Worm (Caenorhabditis elegans): ENCODE data around the gene nipa-1.

Gene nipa-1

DNA sequence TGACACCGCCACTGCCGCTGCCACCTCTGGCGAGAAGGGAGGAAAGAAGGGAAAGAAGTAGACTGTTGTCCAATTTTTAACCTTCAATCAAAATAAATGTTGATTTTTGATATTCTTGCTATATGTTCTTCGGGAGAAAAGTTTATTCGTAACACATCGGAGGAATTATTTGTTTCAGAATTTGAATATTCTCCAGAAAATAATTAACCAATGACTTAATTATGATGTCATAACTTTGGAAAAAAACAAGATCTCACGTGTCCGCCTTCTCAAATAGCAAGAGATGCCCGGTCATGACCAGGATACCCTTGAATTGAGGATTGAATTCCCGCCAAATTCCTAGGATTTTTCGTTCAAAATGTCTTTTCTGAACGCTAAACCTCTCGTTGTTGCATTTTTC is 57.8 kb downstream of the nipa-1 start:
- TF ChIP-seq lsy-2 (tag; optimal IDR thresholded peaks at IDR 0.05) (peak in 1 of 2 experiments; percentile 58), nhr-11 (tag; optimal IDR thresholded peaks at IDR 0.05) (no peak), nhr-77 (tag; optimal IDR thresholded peaks at IDR 0.05) (peak; percentile 25), alr-1 (tag; optimal IDR thresholded peaks at IDR 0.05; ENCODE audit: borderline replicate concordance) (peak; percentile 68), tbx-2 (tag; optimal IDR thresholded peaks at IDR 0.05) (no peak), snu-23 (GFP tag; optimal IDR thresholded peaks at IDR 0.05) (no peak), fos-1 (tag; optimal IDR thresholded peaks at IDR 0.05) (peak; percentile 13), efl-1 (optimal IDR thresholded peaks at IDR 0.05) (peak in 1 of 2 experiments; percentile 3), efl-1 (GFP tag; optimal IDR thresholded peaks at IDR 0.05 in 1 of 2) (peak in 1 of 2 experiments; percentile 92)

ce11 chrIII:3067909-3068455 is 58.9 kb downstream of the nipa-1 start, which contains the start of gene ubl-1:
TSS of gene ubl-1 (plus strand) at chrIII:3068310.
- peak; percentile 23 for TF ChIP-seq pag-3 (tag; optimal IDR thresholded peaks at IDR 0.05; ENCODE audit: borderline replicate concordance, insufficient read depth)
- TF ChIP-seq vab-15 (tag; optimal IDR thresholded peaks at IDR 0.05), result peak; percentile 73
- no peak for TF ChIP-seq lir-3 (tag; optimal IDR thresholded peaks at IDR 0.05; ENCODE audit: poor library complexity)
- no peak for TF ChIP-seq C34B4.2 (tag; optimal IDR thresholded peaks at IDR 0.05)
- TF ChIP-seq sox-4 (tag; optimal IDR thresholded peaks at IDR 0.05), result no peak
- TF ChIP-seq egl-27 (tag; optimal IDR thresholded peaks at IDR 0.05), result no peak
- peak; percentile 67 for TF ChIP-seq nhr-90 (tag; optimal IDR thresholded peaks at IDR 0.05; ENCODE audit: poor library complexity)
- peak; percentile 3 for TF ChIP-seq fkh-4 (tag; optimal IDR thresholded peaks at IDR 0.05; ENCODE audit: borderline replicate concordance)
- TF ChIP-seq ceh-63 (GFP tag; optimal IDR thresholded peaks at IDR 0.05), result no peak
- no peak for TF ChIP-seq elt-2 (tag; optimal IDR thresholded peaks at IDR 0.05)
- peak; percentile 91 for TF ChIP-seq lin-13 (GFP tag; optimal IDR thresholded peaks at IDR 0.05)
- peak; percentile 89 for TF ChIP-seq rnt-1 (tag; optimal IDR thresholded peaks at IDR 0.05)
- peak; percentile 64 for TF ChIP-seq F16B12.6 (tag; optimal IDR thresholded peaks at IDR 0.05)
- TF ChIP-seq nhr-47 (tag; optimal IDR thresholded peaks at IDR 0.05), result peak; percentile 83
- no peak for TF ChIP-seq nhr-28 (tag; optimal IDR thresholded peaks at IDR 0.05)
- no peak for TF ChIP-seq hlh-17 (GFP tag; optimal IDR thresholded peaks at IDR 0.05; ENCODE audit: borderline replicate concordance)
- TF ChIP-seq Y116A8C.19 (tag; optimal IDR thresholded peaks at IDR 0.05; ENCODE audit: borderline replicate concordance), result no peak
- peak; percentile 27 to 92 (median 66) for TF ChIP-seq elt-3 (tag; optimal IDR thresholded peaks at IDR 0.05)
- TF ChIP-seq mef-2 (tag; optimal IDR thresholded peaks at IDR 0.05), result no peak
- TF ChIP-seq nhr-77 (tag; optimal IDR thresholded peaks at IDR 0.05), result peak; percentile 91
- TF ChIP-seq unc-98 (GFP tag; IDR thresholded peaks at IDR 0.05), result peak; percentile 42; the same call in 1 of the 2 replicates
- peak; percentile 92 for TF ChIP-seq unc-130 (tag; optimal IDR thresholded peaks at IDR 0.05)
- peak; percentile 79 for TF ChIP-seq jun-1 (tag; optimal IDR thresholded peaks at IDR 0.05)
- peak; percentile 85 for TF ChIP-seq nhr-85 (tag)
- peak; percentile 64 for TF ChIP-seq aly-2 (tag; optimal IDR thresholded peaks at IDR 0.05)
- TF ChIP-seq lin-15B (tag; optimal IDR thresholded peaks at IDR 0.05), result peak; percentile 96
- peak; percentile 29; the same call in 1 of the 2 replicates for TF ChIP-seq grh-1 (GFP tag; IDR thresholded peaks at IDR 0.05)
- TF ChIP-seq ces-1 (GFP tag; optimal IDR thresholded peaks at IDR 0.05), result no peak
- TF ChIP-seq unc-86 (tag; optimal IDR thresholded peaks at IDR 0.05), result peak; percentile 56
- TF ChIP-seq irx-1 (tag; optimal IDR thresholded peaks at IDR 0.05), result peak; percentile 60
- peak; percentile 60 for TF ChIP-seq zag-1 (tag; optimal IDR thresholded peaks at IDR 0.05)
- peak; percentile 96 for TF ChIP-seq blmp-1 (tag; optimal IDR thresholded peaks at IDR 0.05)
- TF ChIP-seq unc-62 (GFP tag; optimal IDR thresholded peaks at IDR 0.05), result no peak
- TF ChIP-seq nhr-84 (tag; optimal IDR thresholded peaks at IDR 0.05), result no peak
- peak; percentile 69 for TF ChIP-seq nhr-11 (tag; optimal IDR thresholded peaks at IDR 0.05)
- peak; percentile 79 for TF ChIP-seq isw-1 (GFP tag; IDR thresholded peaks at IDR 0.05)
- peak; percentile 76 for TF ChIP-seq swsn-7 (tag; optimal IDR thresholded peaks at IDR 0.05)
- TF ChIP-seq ceh-90 (tag; optimal IDR thresholded peaks at IDR 0.05), result no peak
- no peak for TF ChIP-seq ceh-8 (GFP tag; optimal IDR thresholded peaks at IDR 0.05)
- TF ChIP-seq lsy-2 (tag; optimal IDR thresholded peaks at IDR 0.05), result peak; percentile 98 to 99
- no peak for TF ChIP-seq sptf-1 (tag; optimal IDR thresholded peaks at IDR 0.05)
- no peak for TF ChIP-seq mab-9 (GFP tag; IDR thresholded peaks at IDR 0.05)
- TF ChIP-seq nhr-12 (tag; optimal IDR thresholded peaks at IDR 0.05), result no peak
- no peak for TF ChIP-seq nhr-76 (tag; optimal IDR thresholded peaks at IDR 0.05)
- TF ChIP-seq fos-1 (tag; optimal IDR thresholded peaks at IDR 0.05), result peak; percentile 79

All from whole organism, L1 larva.